Fruit fly (Drosophila melanogaster) whole organism, adult: ENCODE data around the gene CG16888.

Experiments
- CG11617 ChIP-seq: fragments of 200-800 bp; sonication (Bioruptor generic); optimal IDR thresholded peaks from 2 replicates; lab custom pipeline; 2017; ENCODE audit warnings: mild to moderate bottlenecking, missing biosample characterization, missing genetic modification reagents, missing genetic modification characterization
- CG12768 ChIP-seq: fragments of 200-800 bp; sonication (Bioruptor generic); optimal IDR thresholded peaks from 2 replicates; lab custom pipeline; 2017; ENCODE audit warnings: missing biosample characterization, missing genetic modification characterization, mild to moderate bottlenecking, moderate library complexity, missing genetic modification reagents
- CG14711 ChIP-seq: fragments of 200-800 bp; sonication (Bioruptor generic); optimal IDR thresholded peaks from 2 replicates; lab custom pipeline; 2018; ENCODE audit warnings: missing biosample characterization, mild to moderate bottlenecking, missing genetic modification characterization, moderate library complexity
- CG1620 ChIP-seq: fragments of 200-800 bp; sonication (Bioruptor generic); optimal IDR thresholded peaks from 2 replicates; lab custom pipeline; 2016; ENCODE audit warnings: missing biosample characterization, missing genetic modification characterization
- CG33017 ChIP-seq: fragments of 200-800 bp; sonication (Bioruptor generic); optimal IDR thresholded peaks from 2 replicates; lab custom pipeline; 2018; ENCODE audit warnings: missing biosample characterization, mild to moderate bottlenecking, missing genetic modification characterization, moderate library complexity
- CG5204 ChIP-seq: fragments of 200-800 bp; sonication (Bioruptor generic); optimal IDR thresholded peaks from 2 replicates; lab custom pipeline; 2016; ENCODE audit warnings: missing biosample characterization, missing genetic modification characterization
- CG7045 ChIP-seq: fragments of 200-800 bp; sonication (Bioruptor generic); optimal IDR thresholded peaks from 2 replicates; lab custom pipeline; 2017; ENCODE audit warnings: missing biosample characterization, mild to moderate bottlenecking, missing genetic modification characterization
- CG7101 ChIP-seq: fragments of 200-800 bp; sonication (Bioruptor generic); optimal IDR thresholded peaks from 2 replicates; lab custom pipeline; 2018; ENCODE audit warnings: missing biosample characterization, mild to moderate bottlenecking, missing genetic modification characterization, moderate library complexity
- Clk ChIP-seq: fragments of 200-800 bp; sonication (Bioruptor generic); optimal IDR thresholded peaks from 2 replicates; lab custom pipeline; 2017; ENCODE audit warnings: missing biosample characterization, missing genetic modification characterization
- Crg-1 ChIP-seq: fragments of 200-800 bp; sonication (Bioruptor generic); optimal IDR thresholded peaks from 2 replicates; lab custom pipeline; 2016; ENCODE audit warnings: missing biosample characterization, missing genetic modification characterization
- Hr96 ChIP-seq: fragments of 200-800 bp; sonication (Bioruptor generic); optimal IDR thresholded peaks from 2 replicates; lab custom pipeline; 2016; ENCODE audit warnings: missing biosample characterization, missing genetic modification characterization
- Mnt ChIP-seq: fragments of 200-800 bp; sonication (Bioruptor generic); optimal IDR thresholded peaks from 2 replicates; lab custom pipeline; 2016; ENCODE audit warnings: missing biosample characterization, mild to moderate bottlenecking, missing genetic modification characterization
- bab1 ChIP-seq: fragments of 200-800 bp; sonication (Bioruptor generic); optimal IDR thresholded peaks from 3 replicates; lab custom pipeline; 2019; ENCODE audit warnings: missing biosample characterization, mild to moderate bottlenecking, missing genetic modification characterization, moderate library complexity
- cic ChIP-seq: fragments of 200-800 bp; sonication (Bioruptor generic); optimal IDR thresholded peaks from 2 replicates; lab custom pipeline; 2017; ENCODE audit warnings: missing biosample characterization, mild to moderate bottlenecking, missing genetic modification characterization, moderate library complexity
- cnc ChIP-seq, 2 experiments: fragments of >200 bp; optimal IDR thresholded peaks; 2 replicates each; lab custom pipeline; 2017
- kay ChIP-seq: fragments of 200-800 bp; sonication (Bioruptor generic); peaks from one replicate; lab custom pipeline; 2016; ENCODE audit warnings: missing biosample characterization, missing genetic modification characterization, borderline replicate concordance
- ovo ChIP-seq: fragments of 200-800 bp; sonication (Bioruptor generic); optimal IDR thresholded peaks from 2 replicates; lab custom pipeline; 2016; ENCODE audit warnings: missing biosample characterization, missing genetic modification characterization
- pad ChIP-seq: fragments of 200-800 bp; sonication (Bioruptor generic); optimal IDR thresholded peaks from 3 replicates; lab custom pipeline; 2017; ENCODE audit warnings: missing biosample characterization, missing genetic modification characterization, mild to moderate bottlenecking, moderate library complexity, missing genetic modification reagents
- tj ChIP-seq: fragments of 200-800 bp; sonication (Bioruptor generic); optimal IDR thresholded peaks from 3 replicates; lab custom pipeline; 2017; ENCODE audit warnings: missing biosample characterization, mild to moderate bottlenecking, missing genetic modification characterization, moderate library complexity
- toe ChIP-seq: fragments of 200-800 bp; sonication (Bioruptor generic); optimal IDR thresholded peaks from 2 replicates; lab custom pipeline; 2016; ENCODE audit warnings: missing biosample characterization, missing genetic modification characterization

The CG16888 gene

dm6 chr2L:13813156-13813555, at the start of gene CG16888:
Gene CG16888 (minus strand): TSS chr2L:13813256.
- no peak for TF ChIP-seq cic

- TF ChIP-seq Crg-1 (GFP tag; lab: Kevin White, UChicago) = no peak
- TF ChIP-seq CG1620 (GFP tag; lab: Kevin White, UChicago) = no peak
- TF ChIP-seq CG11617 (GFP tag; lab: Kevin White, UChicago) = no peak
- TF ChIP-seq kay (GFP tag; lab: Kevin White, UChicago) = no peak
- no peak for TF ChIP-seq CG7101 (tag; lab: Kevin White, UChicago)
- no peak for TF ChIP-seq Mnt (GFP tag; lab: Kevin White, UChicago)
- no peak for TF ChIP-seq cnc (optimal IDR thresholded peaks at IDR 0.05; lab: Kevin White, UChicago)
- no peak for TF ChIP-seq cic
- TF ChIP-seq Clk (GFP tag; lab: Kevin White, UChicago) = no peak
- no peak for TF ChIP-seq Hr96 (GFP tag; lab: Kevin White, UChicago)
- TF ChIP-seq CG14711 (tag; lab: Kevin White, UChicago) = no peak
- no peak for TF ChIP-seq CG33017 (tag; lab: Kevin White, UChicago)
- TF ChIP-seq ovo (GFP tag; lab: Kevin White, UChicago) = no peak
- TF ChIP-seq toe (GFP tag; lab: Kevin White, UChicago) = no peak
- no peak for TF ChIP-seq tj (GFP tag; lab: Kevin White, UChicago)
- TF ChIP-seq CG12768 (GFP tag; lab: Kevin White, UChicago) = no peak
- TF ChIP-seq bab1 (GFP tag; lab: Kevin White, UChicago) = no peak
- no peak for TF ChIP-seq pad
Measured at dm6 chr2L:13851098-13851497, 38.0 kb upstream of the CG16888 start.

dm6 chr2L:13849125-13849524, 36.1 kb upstream of the CG16888 start, which contains the start of gene CG7968:
Gene CG7968 (plus strand): TSS chr2L:13849400.
- TF ChIP-seq CG14711 (tag; lab: Kevin White, UChicago) (no peak), CG12768 (GFP tag; lab: Kevin White, UChicago) (no peak), CG5204 (GFP tag; lab: Kevin White, UChicago) (no peak), CG1620 (GFP tag; lab: Kevin White, UChicago) (no peak)

dm6 chr2L:13847625-13848024, 34.6 kb upstream of the CG16888 start, which contains the start of gene CG7953:
Gene CG7953 (plus strand): TSS chr2L:13847925.
- TF ChIP-seq CG7045 (no peak), cic (no peak), CG12768 (GFP tag; lab: Kevin White, UChicago) (no peak), Hr96 (GFP tag; lab: Kevin White, UChicago) (no peak), CG7101 (tag; lab: Kevin White, UChicago) (no peak), Clk (GFP tag; lab: Kevin White, UChicago) (no peak), CG5204 (GFP tag; lab: Kevin White, UChicago) (no peak), Crg-1 (GFP tag; lab: Kevin White, UChicago) (no peak), CG33017 (tag; lab: Kevin White, UChicago) (no peak), kay (GFP tag; lab: Kevin White, UChicago) (no peak), CG11617 (GFP tag; lab: Kevin White, UChicago) (no peak)

dm6 chr2L:13846239-13846802, 33.3 kb upstream of the CG16888 start, which contains the start of gene CG7916:
Gene CG7916 (plus strand): TSS chr2L:13846752.
- TF ChIP-seq CG12768 (GFP tag; lab: Kevin White, UChicago) = peak; percentile 30
- peak; percentile 54 for TF ChIP-seq cic
- TF ChIP-seq pad = peak; percentile 17
- no peak for TF ChIP-seq Crg-1 (GFP tag; lab: Kevin White, UChicago)
- TF ChIP-seq Mnt (GFP tag; lab: Kevin White, UChicago) = no peak
- peak; percentile 6 for TF ChIP-seq Hr96 (GFP tag; lab: Kevin White, UChicago)

- TF ChIP-seq kay (GFP tag; lab: Kevin White, UChicago) (peak; percentile 75), Hr96 (GFP tag; lab: Kevin White, UChicago) (no peak), Mnt (GFP tag; lab: Kevin White, UChicago) (peak; percentile 23), CG33017 (tag; lab: Kevin White, UChicago) (no peak), ovo (GFP tag; lab: Kevin White, UChicago) (no peak), CG12768 (GFP tag; lab: Kevin White, UChicago) (peak; percentile 1)
Measured at dm6 chr2L:13845178-13845577, 32.1 kb upstream of the CG16888 start, which contains the start of gene CG8997. Gene CG8997 (minus strand): TSS chr2L:13845325.

dm6 chr2L:13843692-13844284, 30.7 kb upstream of the CG16888 start, which contains the start of gene CG33306:
Gene CG33306 (minus strand): TSS chr2L:13843742.
- no peak for TF ChIP-seq kay (GFP tag; lab: Kevin White, UChicago)
- TF ChIP-seq cic = no peak
- no peak for TF ChIP-seq Crg-1 (GFP tag; lab: Kevin White, UChicago)
- peak; percentile 54 for TF ChIP-seq CG33017 (tag; lab: Kevin White, UChicago)
- TF ChIP-seq tj (GFP tag; lab: Kevin White, UChicago) = no peak
- no peak for TF ChIP-seq ovo (GFP tag; lab: Kevin White, UChicago)
- TF ChIP-seq Mnt (GFP tag; lab: Kevin White, UChicago) = no peak
- TF ChIP-seq cnc (optimal IDR thresholded peaks at IDR 0.05; lab: Kevin White, UChicago) = no peak
- TF ChIP-seq Hr96 (GFP tag; lab: Kevin White, UChicago) = no peak
- peak; percentile 44 for TF ChIP-seq CG7101 (tag; lab: Kevin White, UChicago)
- peak; percentile 5 for TF ChIP-seq CG7045
- TF ChIP-seq toe (GFP tag; lab: Kevin White, UChicago) = no peak
- no peak for TF ChIP-seq CG12768 (GFP tag; lab: Kevin White, UChicago)
- TF ChIP-seq CG14711 (tag; lab: Kevin White, UChicago) = peak; percentile 22
- no peak for TF ChIP-seq pad
- no peak for TF ChIP-seq CG1620 (GFP tag; lab: Kevin White, UChicago)
- TF ChIP-seq CG11617 (GFP tag; lab: Kevin White, UChicago) = peak; percentile 43
- no peak for TF ChIP-seq Clk (GFP tag; lab: Kevin White, UChicago)
- no peak for TF ChIP-seq CG5204 (GFP tag; lab: Kevin White, UChicago)
- no peak for TF ChIP-seq bab1 (GFP tag; lab: Kevin White, UChicago)
